Worm (Caenorhabditis elegans) whole organism, L4/young adult: ENCODE measurements around the gene pcn-1.

Experiments
- W03F9.2 ChIP-seq: fragments of 150-350 bp; optimal IDR thresholded peaks from 2 replicates; lab custom pipeline; 2014; ENCODE audit warnings: missing biosample characterization, missing genetic modification characterization
- him-1 ChIP-seq: sonication (generic microtip); optimal IDR thresholded peaks from 2 replicates; lab custom pipeline; 2016; ENCODE audit warnings: missing genotype, missing genetic modification reagents, missing genetic modification characterization, missing compliant biosample characterization

DNA sequence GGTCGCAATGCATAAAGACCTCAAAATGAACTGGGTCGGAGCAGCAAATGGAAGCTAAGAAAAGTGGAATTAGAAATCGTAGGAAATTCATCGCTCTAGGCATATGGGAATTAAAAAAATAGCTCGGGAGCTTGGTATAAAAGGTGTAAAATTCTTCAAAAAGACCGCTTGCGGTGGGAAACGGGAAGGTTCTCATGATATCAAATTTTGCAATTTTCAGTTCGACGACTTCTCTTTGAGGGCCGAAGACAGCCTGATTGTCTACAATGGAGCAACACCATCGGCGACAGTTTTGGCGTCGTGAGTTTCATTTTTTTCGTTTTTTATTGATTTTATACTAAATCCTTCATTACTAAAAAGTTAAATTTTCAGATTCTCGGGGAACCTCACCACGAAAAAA lies 50.7 kb downstream of the pcn-1 start, which contains the start of gene F47C12.8:
- TF ChIP-seq W03F9.2 (tag; lab: Kevin White, UChicago): no peak
- TF ChIP-seq him-1: no peak
